Fruit fly (Drosophila melanogaster) whole organism, wandering third instar larva: ENCODE measurements around the gene Nab2.

Experiments used
- HLH106 ChIP-seq: fragments of 200-800 bp; optimal IDR thresholded peaks from 3 replicates; lab custom pipeline; 2019; ENCODE audit warnings: missing biosample characterization, mild to moderate bottlenecking, missing genetic modification characterization, moderate library complexity
- sv ChIP-seq: fragments of 200-800 bp; sonication (Bioruptor generic); optimal IDR thresholded peaks from 3 replicates; lab custom pipeline; 2016; ENCODE audit warnings: missing biosample characterization, missing genetic modification characterization

DNA sequence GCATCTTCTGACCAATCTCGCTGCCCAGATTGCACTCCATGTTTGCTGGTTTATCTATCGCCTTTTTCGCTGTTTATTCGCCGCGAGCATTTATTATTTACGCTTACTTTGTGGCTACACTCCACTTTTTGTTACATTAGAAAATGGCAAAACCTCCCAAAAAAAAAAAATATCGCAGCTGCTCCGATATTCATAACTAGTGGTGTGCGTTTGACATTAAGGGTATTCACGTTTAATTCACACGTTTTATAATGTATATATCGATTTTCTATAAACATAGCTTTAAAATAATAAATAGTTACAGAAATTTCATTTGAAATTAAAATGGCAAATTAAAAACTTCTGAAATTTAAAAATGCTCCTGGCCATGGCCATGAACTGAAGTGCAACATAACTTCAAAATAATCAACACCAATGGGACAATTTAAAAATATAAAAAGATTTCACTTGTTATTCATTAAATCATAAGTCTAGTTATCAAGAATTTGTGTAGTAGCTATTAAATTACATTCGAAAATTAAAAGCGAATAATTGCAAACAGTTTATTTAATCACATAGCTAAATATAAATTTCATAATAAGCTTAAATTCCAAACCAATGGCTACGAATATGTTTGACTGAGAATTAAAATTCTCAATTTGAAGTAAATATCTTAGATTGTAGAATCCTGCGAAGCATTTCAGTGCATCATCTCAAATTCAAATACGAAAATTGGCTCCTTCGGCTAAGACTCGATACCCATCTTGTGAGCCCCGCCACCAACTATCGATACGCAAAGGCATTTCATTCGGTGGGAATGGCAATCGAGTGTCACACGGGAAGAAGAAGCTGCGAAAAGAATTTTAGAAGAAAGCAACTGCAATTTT, at the start of gene Nab2, which contains the start of gene BRWD3:
- peak; percentile 7 for TF ChIP-seq HLH106 (tag; lab: Kevin White, UChicago)
- peak; percentile 28 for TF ChIP-seq sv
